Worm (Caenorhabditis elegans) whole organism, L3 larva: ENCODE results near the gene tsp-12.

Experiments
- aly-2 ChIP-seq: fragments of 150-350 bp; optimal IDR thresholded peaks from 2 replicates; lab custom pipeline; 2014; ENCODE audit warnings: missing biosample characterization, missing genetic modification characterization
- nhr-23 ChIP-seq: fragments of 150-350 bp; optimal IDR thresholded peaks from 2 replicates; lab custom pipeline; 2014; ENCODE audit warnings: missing biosample characterization, missing genetic modification reagents, missing genetic modification characterization
- nhr-28 ChIP-seq: fragments of 150-350 bp; optimal IDR thresholded peaks from 2 replicates; lab custom pipeline; 2014; ENCODE audit warnings: missing biosample characterization, missing genetic modification characterization
- nhr-77 ChIP-seq: fragments of 150-350 bp; optimal IDR thresholded peaks from 2 replicates; lab custom pipeline; 2014; ENCODE audit warnings: missing biosample characterization, missing genetic modification characterization
- pha-4 ChIP-seq: fragments of 150-350 bp; optimal IDR thresholded peaks from 2 replicates; lab custom pipeline; 2014; ENCODE audit warnings: missing biosample characterization, missing genetic modification reagents, missing genetic modification characterization
- unc-62 ChIP-seq: fragments of 150-350 bp; sonication (generic microtip); optimal IDR thresholded peaks from 4 replicates; lab custom pipeline; 2014; ENCODE audit warnings: missing biosample characterization, missing genetic modification reagents, missing genetic modification characterization
- ztf-11 ChIP-seq: fragments of 150-350 bp; optimal IDR thresholded peaks from 2 replicates; lab custom pipeline; 2014; ENCODE audit warnings: missing biosample characterization, missing genetic modification characterization

ce11 chrIV:10135817-10136216 is 14.6 kb downstream of the tsp-12 start, which contains the start of gene K08F4.5:
- TF ChIP-seq nhr-77 (tag; lab: Kevin White, UChicago) (no peak), aly-2 (tag; lab: Kevin White, UChicago) (no peak), pha-4 (tag; lab: Kevin White, UChicago) (no peak), unc-62 (GFP tag; lab: Kevin White, UChicago) (no peak), nhr-23 (tag; lab: Kevin White, UChicago) (no peak), nhr-28 (tag; lab: Kevin White, UChicago) (no peak), ztf-11 (tag; lab: Kevin White, UChicago) (no peak)
